Fruit fly (Drosophila melanogaster) whole organism, embryonic: ENCODE measurements around the gene CG46059.

Experiments used
- Atf-2 ChIP-seq: fragments of 200-800 bp; sonication (Bioruptor generic); optimal IDR thresholded peaks from 2 replicates; lab custom pipeline; 2016; ENCODE audit warnings: missing biosample characterization, missing genetic modification characterization
- C15 ChIP-seq: fragments of 200-800 bp; sonication (Bioruptor generic); IDR thresholded peaks from 3 replicates; pipeline ENCODE4 v1.3.6; 2022; ENCODE audit warnings: missing biosample characterization, missing genetic modification characterization
- CG10462 ChIP-seq: fragments of 200-800 bp; sonication (Bioruptor generic); optimal IDR thresholded peaks from 2 replicates; lab custom pipeline; 2016; ENCODE audit warnings: missing biosample characterization, missing genetic modification characterization
- CG11723 ChIP-seq: fragments of 200-800 bp; sonication (Bioruptor generic); optimal IDR thresholded peaks from 2 replicates; lab custom pipeline; 2017; ENCODE audit warnings: missing biosample characterization, mild to moderate bottlenecking, missing genetic modification characterization
- CG12104 ChIP-seq: fragments of 200-800 bp; sonication (Bioruptor generic); optimal IDR thresholded peaks from 3 replicates; lab custom pipeline; 2016; ENCODE audit warnings: missing biosample characterization, missing genetic modification characterization
- CG12391 ChIP-seq: fragments of 200-800 bp; sonication (Bioruptor generic); optimal IDR thresholded peaks from 3 replicates; lab custom pipeline; 2018; ENCODE audit warnings: missing biosample characterization, mild to moderate bottlenecking, missing genetic modification characterization, moderate library complexity
- CG12942 ChIP-seq: fragments of 200-800 bp; sonication (Bioruptor generic); optimal IDR thresholded peaks from 3 replicates; lab custom pipeline; 2016; ENCODE audit warnings: missing biosample characterization, missing genetic modification characterization
- CG16815 ChIP-seq: fragments of 200-800 bp; sonication (Bioruptor generic); optimal IDR thresholded peaks from 3 replicates; lab custom pipeline; 2017; ENCODE audit warnings: missing biosample characterization, mild to moderate bottlenecking, missing genetic modification characterization
- CG17612 ChIP-seq: fragments of 200-800 bp; sonication (Bioruptor generic); IDR thresholded peaks from 2 replicates; pipeline ENCODE4 v1.3.6; 2022; ENCODE audit warnings: missing biosample characterization, missing genetic modification characterization
- CG17802 ChIP-seq: fragments of 200-800 bp; sonication (Bioruptor generic); optimal IDR thresholded peaks from 2 replicates; lab custom pipeline; 2018; ENCODE audit warnings: missing biosample characterization, mild to moderate bottlenecking, missing genetic modification characterization, moderate library complexity
- CG2199 ChIP-seq: fragments of 200-800 bp; sonication (Bioruptor generic); IDR thresholded peaks from 3 replicates; pipeline ENCODE4 v1.3.6; 2022; ENCODE audit warnings: missing biosample characterization, missing genetic modification characterization
- CG32532 ChIP-seq: fragments of 200-800 bp; sonication (Bioruptor generic); IDR thresholded peaks from 2 replicates; pipeline ENCODE4 v1.3.6; 2022; ENCODE audit warnings: missing biosample characterization, missing genetic modification characterization
- CG3847 ChIP-seq: fragments of 200-800 bp; sonication (Bioruptor generic); IDR thresholded peaks from 2 replicates; pipeline ENCODE4 v1.3.6; 2022; ENCODE audit warnings: missing biosample characterization, missing genetic modification characterization
- CG4282 ChIP-seq: fragments of 200-800 bp; sonication (Bioruptor generic); optimal IDR thresholded peaks from 2 replicates; lab custom pipeline; 2016; ENCODE audit warnings: missing biosample characterization, missing genetic modification characterization
- CG4820 ChIP-seq: fragments of 200-800 bp; sonication (Bioruptor generic); optimal IDR thresholded peaks from 3 replicates; lab custom pipeline; 2016; ENCODE audit warnings: missing biosample characterization, missing genetic modification characterization
- CG7271 ChIP-seq: fragments of 200-800 bp; sonication (Bioruptor generic); optimal IDR thresholded peaks from 2 replicates; lab custom pipeline; 2018; ENCODE audit warnings: missing biosample characterization, mild to moderate bottlenecking, missing genetic modification characterization, moderate library complexity
- CG8388 ChIP-seq: fragments of 200-800 bp; sonication (Bioruptor generic); optimal IDR thresholded peaks from 2 replicates; lab custom pipeline; 2019; ENCODE audit warnings: missing biosample characterization, mild to moderate bottlenecking, missing genetic modification characterization, moderate library complexity
- CG8478 ChIP-seq: fragments of >200 bp; optimal IDR thresholded peaks from 2 replicates; lab custom pipeline; 2018
- Camta ChIP-seq: fragments of 200-800 bp; sonication (Bioruptor generic); optimal IDR thresholded peaks from 2 replicates; lab custom pipeline; 2016; ENCODE audit warnings: missing biosample characterization, missing genetic modification characterization
- CoRest ChIP-seq: fragments of 200-800 bp; sonication (Bioruptor generic); optimal IDR thresholded peaks from 3 replicates; lab custom pipeline; 2018; ENCODE audit warnings: missing biosample characterization, mild to moderate bottlenecking, missing genetic modification characterization, moderate library complexity
- Deaf1 ChIP-seq: fragments of 200-800 bp; optimal IDR thresholded peaks from 3 replicates; lab custom pipeline; 2019; ENCODE audit warnings: missing biosample characterization, mild to moderate bottlenecking, missing genetic modification characterization, moderate library complexity
- E2f1 ChIP-seq: fragments of 200-800 bp; sonication (Bioruptor generic); IDR thresholded peaks from 2 replicates; pipeline ENCODE4 v1.3.6; 2022; ENCODE audit warnings: missing biosample characterization, missing genetic modification characterization
- ERR ChIP-seq: fragments of 200-800 bp; sonication (Bioruptor generic); optimal IDR thresholded peaks from 2 replicates; lab custom pipeline; 2016; ENCODE audit warnings: missing biosample characterization, missing genetic modification characterization
- HLH3B ChIP-seq: fragments of 200-800 bp; sonication (Bioruptor generic); IDR thresholded peaks from 2 replicates; pipeline ENCODE4 v1.3.6; 2022; ENCODE audit warnings: missing biosample characterization, missing genetic modification characterization
- Hsf ChIP-seq: fragments of 200-800 bp; sonication (Bioruptor generic); optimal IDR thresholded peaks from 3 replicates; lab custom pipeline; 2016; ENCODE audit warnings: missing biosample characterization, missing genetic modification characterization
- Kr ChIP-seq: fragments of 200-800 bp; sonication (Bioruptor generic); optimal IDR thresholded peaks from 2 replicates; lab custom pipeline; 2017; ENCODE audit warnings: missing biosample characterization, mild to moderate bottlenecking, missing genetic modification characterization
- NC2β ChIP-seq: fragments of 200-800 bp; sonication (Bioruptor generic); optimal IDR thresholded peaks from 2 replicates; lab custom pipeline; 2016; ENCODE audit warnings: missing biosample characterization, missing genetic modification characterization
- Nf-YB ChIP-seq: fragments of 200-800 bp; sonication (Bioruptor generic); optimal IDR thresholded peaks from 3 replicates; lab custom pipeline; 2019; ENCODE audit warnings: missing biosample characterization, mild to moderate bottlenecking, missing genetic modification characterization, moderate library complexity
- Rfx ChIP-seq: fragments of 200-800 bp; sonication (Bioruptor generic); IDR thresholded peaks from 2 replicates; pipeline ENCODE4 v1.3.6; 2022; ENCODE audit warnings: missing biosample characterization, missing genetic modification characterization
- Ssrp ChIP-seq: fragments of 200-800 bp; sonication (Bioruptor generic); optimal IDR thresholded peaks from 2 replicates; lab custom pipeline; 2018; ENCODE audit warnings: missing biosample characterization, mild to moderate bottlenecking, missing genetic modification characterization, moderate library complexity
- ab ChIP-seq: fragments of 200-800 bp; sonication (Bioruptor generic); optimal IDR thresholded peaks from 2 replicates; lab custom pipeline; 2016; ENCODE audit warnings: missing biosample characterization, missing genetic modification characterization
- ap ChIP-seq: fragments of 200-800 bp; sonication (Bioruptor generic); IDR thresholded peaks from 2 replicates; pipeline ENCODE4 v1.3.6; 2022; ENCODE audit warnings: missing biosample characterization, missing genetic modification characterization
- ase ChIP-seq: fragments of 200-800 bp; sonication (Bioruptor generic); IDR thresholded peaks from 3 replicates; pipeline ENCODE4 v1.3.6; 2022; ENCODE audit warnings: missing biosample characterization, missing genetic modification characterization
- bigmax ChIP-seq: fragments of 200-800 bp; sonication (Bioruptor generic); optimal IDR thresholded peaks from 2 replicates; lab custom pipeline; 2018; ENCODE audit warnings: missing biosample characterization, mild to moderate bottlenecking, missing genetic modification characterization
- chinmo ChIP-seq: fragments of 200-800 bp; sonication (Bioruptor generic); IDR thresholded peaks from 4 replicates; pipeline ENCODE4 v1.3.6; 2022; ENCODE audit warnings: missing biosample characterization, missing genetic modification characterization; ENCODE audit not compliant: partially characterized antibody
- crol ChIP-seq: fragments of 200-800 bp; sonication (Bioruptor generic); IDR thresholded peaks from 2 replicates; pipeline ENCODE4 v1.3.6; 2022; ENCODE audit warnings: missing biosample characterization, missing genetic modification characterization
- gem ChIP-seq: fragments of 200-800 bp; sonication (Bioruptor generic); optimal IDR thresholded peaks from 2 replicates; lab custom pipeline; 2019; ENCODE audit warnings: missing biosample characterization, mild to moderate bottlenecking, missing genetic modification characterization, moderate library complexity
- gsb ChIP-seq: fragments of 200-800 bp; sonication (Bioruptor generic); IDR thresholded peaks from 2 replicates; pipeline ENCODE4 v1.3.6; 2022; ENCODE audit warnings: missing biosample characterization, missing genetic modification characterization
- gsb-n ChIP-seq: fragments of 200-800 bp; sonication (Bioruptor generic); optimal IDR thresholded peaks from 3 replicates; lab custom pipeline; 2018; ENCODE audit warnings: missing biosample characterization, mild to moderate bottlenecking, missing genetic modification characterization
- hb ChIP-seq: fragments of 200-800 bp; sonication (Bioruptor generic); IDR thresholded peaks from 3 replicates; pipeline ENCODE4 v1.3.6; 2022; ENCODE audit warnings: missing biosample characterization, missing genetic modification characterization; ENCODE audit not compliant: partially characterized antibody
- kni ChIP-seq: fragments of 200-800 bp; sonication (Bioruptor generic); optimal IDR thresholded peaks from 3 replicates; lab custom pipeline; 2017; ENCODE audit warnings: mild to moderate bottlenecking, missing biosample characterization, missing genetic modification reagents, missing genetic modification characterization
- nerfin-1 ChIP-seq: fragments of 200-800 bp; sonication (Bioruptor generic); optimal IDR thresholded peaks from 3 replicates; lab custom pipeline; 2019; ENCODE audit warnings: missing biosample characterization, mild to moderate bottlenecking, missing genetic modification characterization, moderate library complexity
- pzg ChIP-seq: fragments of 200-800 bp; sonication (Bioruptor generic); optimal IDR thresholded peaks from 3 replicates; lab custom pipeline; 2018; ENCODE audit warnings: missing biosample characterization, mild to moderate bottlenecking, missing genetic modification characterization, moderate library complexity
- sens ChIP-seq: fragments of 200-800 bp; sonication (Bioruptor generic); peaks from one replicate; lab custom pipeline; 2016; ENCODE audit warnings: missing biosample characterization, missing genetic modification characterization
- sisA ChIP-seq: fragments of 200-800 bp; sonication (Bioruptor generic); IDR thresholded peaks from 2 replicates; pipeline ENCODE4 v1.3.6; 2022; ENCODE audit warnings: missing biosample characterization, missing genetic modification characterization
- slbo ChIP-seq: fragments of 200-800 bp; sonication (Bioruptor generic); IDR thresholded peaks from 2 replicates; pipeline ENCODE4 v1.3.6; 2022; ENCODE audit warnings: missing biosample characterization, missing genetic modification characterization
- sqz ChIP-seq: fragments of 200-800 bp; sonication (Bioruptor generic); optimal IDR thresholded peaks from 3 replicates; lab custom pipeline; 2018; ENCODE audit warnings: missing biosample characterization, mild to moderate bottlenecking, missing genetic modification characterization
- sr ChIP-seq: fragments of 200-800 bp; sonication (Bioruptor generic); IDR thresholded peaks from 3 replicates; pipeline ENCODE4 v1.3.6; 2022; ENCODE audit warnings: missing biosample characterization, missing genetic modification characterization
- twi ChIP-seq: fragments of 200-800 bp; optimal IDR thresholded peaks from 2 replicates; lab custom pipeline; 2019; ENCODE audit warnings: missing biosample characterization, mild to moderate bottlenecking, missing genetic modification characterization, moderate library complexity
- vnd ChIP-seq: fragments of 200-800 bp; sonication (Bioruptor generic); IDR thresholded peaks from 3 replicates; pipeline ENCODE4 v1.3.6; 2022; ENCODE audit warnings: missing biosample characterization, missing genetic modification characterization; ENCODE audit not compliant: partially characterized antibody
- yki ChIP-seq: fragments of >200 bp; optimal IDR thresholded peaks from 3 replicates; lab custom pipeline; 2018

Gene CG46059

dm6 chr2L:19134814-19135523 lies 48.6 kb downstream of the CG46059 start, which contains the start of gene Polr1D (continued):
- TF ChIP-seq Nf-YB (GFP tag; lab: Kevin White, UChicago): peak; percentile 7
- peak; percentile 74 for TF ChIP-seq Rfx
- peak; percentile 13; the same call in 1 of the 2 replicates for TF ChIP-seq HLH3B (GFP tag; lab: Robert Waterston, UW)
- TF ChIP-seq E2f1 (GFP tag; lab: Robert Waterston, UW): no peak
- no peak; the same call in 1 of the 2 replicates for TF ChIP-seq CG32532
- peak; percentile 97 for TF ChIP-seq crol (GFP tag; lab: Robert Waterston, UW)
- TF ChIP-seq CG17802 (tag; lab: Kevin White, UChicago): no peak
- TF ChIP-seq CG12391: peak; percentile 50
- TF ChIP-seq Ssrp (tag; lab: Kevin White, UChicago): no peak
- no peak for TF ChIP-seq bigmax (GFP tag; lab: Kevin White, UChicago)
- TF ChIP-seq sisA (GFP tag; lab: Robert Waterston, UW): 0 out of 2 replicates have a peak, but pooled peaks have one; percentile 16
- TF ChIP-seq gem (tag; lab: Kevin White, UChicago): peak; percentile 48
- TF ChIP-seq gsb (GFP tag; lab: Robert Waterston, UW): no peak
- no peak for TF ChIP-seq CG4820 (GFP tag; lab: Kevin White, UChicago)
- TF ChIP-seq pzg (GFP tag; lab: Kevin White, UChicago): no peak
- no peak for TF ChIP-seq Camta
- no peak for TF ChIP-seq CG12942 (GFP tag; lab: Kevin White, UChicago)
- peak; percentile 32 for TF ChIP-seq yki (lab: Kevin White, UChicago)
- TF ChIP-seq CG2199 (GFP tag; lab: Robert Waterston, UW): peak; percentile 79; the same call in 1 of the 3 replicates
- TF ChIP-seq sqz (GFP tag; lab: Kevin White, UChicago): peak; percentile 40
- no peak for TF ChIP-seq CG4282 (GFP tag; lab: Kevin White, UChicago)
- TF ChIP-seq NC2β (GFP tag; lab: Kevin White, UChicago): no peak
- peak; percentile 48 for TF ChIP-seq CoRest
- no peak for TF ChIP-seq CG12104 (GFP tag; lab: Kevin White, UChicago)
- TF ChIP-seq ase (GFP tag; lab: Robert Waterston, UW): no peak
- TF ChIP-seq ab (GFP tag; lab: Kevin White, UChicago): no peak
- no peak for TF ChIP-seq Hsf
- TF ChIP-seq CG8478 (lab: Kevin White, UChicago): peak; percentile 82
- TF ChIP-seq Kr (GFP tag; lab: Kevin White, UChicago): peak; percentile 69
- peak; percentile 15; the same call in 1 of the 2 replicates for TF ChIP-seq CG3847 (GFP tag; lab: Robert Waterston, UW)
- TF ChIP-seq Deaf1: peak; percentile 48
- TF ChIP-seq CG7271 (tag; lab: Kevin White, UChicago): no peak
- TF ChIP-seq nerfin-1 (tag; lab: Kevin White, UChicago): peak; percentile 61
- peak; percentile 99 for TF ChIP-seq chinmo (GFP tag; lab: Robert Waterston, UW)
- peak; percentile 84 for TF ChIP-seq sens (GFP tag; lab: Kevin White, UChicago)
- no peak for TF ChIP-seq hb (GFP tag; lab: Robert Waterston, UW)
- TF ChIP-seq CG8388 (GFP tag; lab: Kevin White, UChicago): peak; percentile 33
- TF ChIP-seq kni (GFP tag; lab: Kevin White, UChicago): peak; percentile 92
- TF ChIP-seq Atf-2: no peak
- TF ChIP-seq CG17612 (GFP tag; lab: Robert Waterston, UW): no peak
- TF ChIP-seq twi (tag; lab: Kevin White, UChicago): peak; percentile 86
- no peak for TF ChIP-seq ap (GFP tag; lab: Robert Waterston, UW)
- no peak for TF ChIP-seq vnd
- peak; percentile 25 for TF ChIP-seq slbo (GFP tag; lab: Robert Waterston, UW)
- no peak for TF ChIP-seq CG10462 (GFP tag; lab: Kevin White, UChicago)
- no peak for TF ChIP-seq ERR (GFP tag; lab: Kevin White, UChicago)
- no peak for TF ChIP-seq CG11723 (GFP tag; lab: Kevin White, UChicago)
- peak; percentile 95 for TF ChIP-seq sr
- TF ChIP-seq CG16815 (GFP tag; lab: Kevin White, UChicago): no peak
- no peak for TF ChIP-seq C15 (GFP tag; lab: Robert Waterston, UW)
- peak; percentile 43 for TF ChIP-seq gsb-n (tag; lab: Kevin White, UChicago)
